Worm (Caenorhabditis elegans): Measurements from ENCODE around the gene srsx-28.

DNA sequence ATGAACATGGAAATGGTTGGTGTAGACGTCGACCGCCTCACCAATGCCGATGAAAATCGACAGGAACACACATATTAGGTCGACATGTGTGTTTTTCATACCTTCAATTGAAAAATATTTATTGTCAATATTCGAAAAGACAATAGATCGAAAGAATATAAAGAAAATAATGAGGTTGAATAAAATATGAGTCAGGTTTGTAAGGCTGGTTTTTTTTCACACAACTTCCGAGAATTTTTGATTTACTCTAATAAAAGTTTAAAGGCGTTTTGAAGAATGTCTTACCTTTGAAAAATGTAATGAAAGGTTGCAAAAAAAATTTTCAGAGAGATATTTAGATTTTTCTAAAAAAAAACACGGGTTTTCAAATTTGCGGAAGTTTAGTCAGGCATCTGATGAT lies 21.3 kb downstream of the srsx-28 start, which contains the start of gene egl-3:
- TF ChIP-seq ama-1 (optimal IDR thresholded peaks at IDR 0.05) (no peak), hmg-4 (GFP tag; optimal IDR thresholded peaks at IDR 0.05) (no peak)

Data from whole organism, early embryonic.